Worm (Caenorhabditis elegans) whole organism, L2 larva: ENCODE results near the gene mfsd-12.

Experiments used
- ZK546.5 ChIP-seq: sonication (generic microtip); optimal IDR thresholded peaks from 2 replicates; lab custom pipeline; 2017; ENCODE audit warnings: missing biosample characterization, missing genetic modification characterization
- nhr-12 ChIP-seq: fragments of 150-350 bp; optimal IDR thresholded peaks from 2 replicates; lab custom pipeline; 2014; ENCODE audit warnings: missing biosample characterization, missing genetic modification characterization
- unc-62 ChIP-seq: fragments of 150-350 bp; optimal IDR thresholded peaks from 2 replicates; lab custom pipeline; 2014; ENCODE audit warnings: missing biosample characterization, missing genetic modification reagents, missing genetic modification characterization
- zag-1 ChIP-seq: fragments of 150-350 bp; optimal IDR thresholded peaks from 2 replicates; lab custom pipeline; 2014; ENCODE audit warnings: missing biosample characterization, missing genetic modification characterization

- TF ChIP-seq ZK546.5 (no peak), zag-1 (tag; lab: Kevin White, UChicago) (no peak), nhr-12 (tag; lab: Kevin White, UChicago) (no peak), unc-62 (GFP tag; lab: Kevin White, UChicago) (no peak)
These were observed 37.8 kb downstream of the mfsd-12 start for ce11 chrX:4705666-4706065.
